Fruit fly (Drosophila melanogaster): ENCODE measurements around the gene CG12746.

Gene CG12746

dm6 chr3R:5517002-5517875, 47.4 kb upstream of the CG12746 start, which contains the start of gene Itpr (continued):
- no peak for TF ChIP-seq dan (GFP tag; IDR thresholded peaks at IDR 0.05)
- no peak for TF ChIP-seq az2 (GFP tag; optimal IDR thresholded peaks at IDR 0.05)
- TF ChIP-seq Dip2 (GFP tag; IDR thresholded peaks at IDR 0.05): no peak
- no peak for TF ChIP-seq CG6813 (GFP tag; optimal IDR thresholded peaks at IDR 0.05)
- no peak for TF ChIP-seq Xrp1 (GFP tag; IDR thresholded peaks at IDR 0.05)
- TF ChIP-seq CG4282 (GFP tag; optimal IDR thresholded peaks at IDR 0.05): no peak
- no peak for TF ChIP-seq CG8944 (GFP tag; optimal IDR thresholded peaks at IDR 0.05)
- no peak for TF ChIP-seq gem (tag; optimal IDR thresholded peaks at IDR 0.05)
- no peak for TF ChIP-seq pum (GFP tag; optimal IDR thresholded peaks at IDR 0.05)
- no peak for TF ChIP-seq CG4404 (GFP tag; IDR thresholded peaks at IDR 0.05)
- TF ChIP-seq CG9215 (GFP tag; IDR thresholded peaks at IDR 0.05): no peak
- peak; percentile 69 for TF ChIP-seq CG9797 (GFP tag; optimal IDR thresholded peaks at IDR 0.05)
- TF ChIP-seq Vsx1 (GFP tag; optimal IDR thresholded peaks at IDR 0.05): no peak
- no peak for TF ChIP-seq CG13296 (GFP tag; optimal IDR thresholded peaks at IDR 0.05)
- no peak for TF ChIP-seq CG6683 (GFP tag; optimal IDR thresholded peaks at IDR 0.05)
- no peak; the same call in 1 of the 2 replicates for TF ChIP-seq tna (GFP tag; IDR thresholded peaks at IDR 0.05; ENCODE audit: partially characterized antibody)
- no peak for TF ChIP-seq Mad (GFP tag; optimal IDR thresholded peaks at IDR 0.05)
- TF ChIP-seq br (optimal IDR thresholded peaks at IDR 0.05): no peak
- no peak for TF ChIP-seq Atf6 (GFP tag; IDR thresholded peaks at IDR 0.05)
- TF ChIP-seq CG11398 (GFP tag; optimal IDR thresholded peaks at IDR 0.05): no peak
- TF ChIP-seq NK7.1 (GFP tag; optimal IDR thresholded peaks at IDR 0.05): no peak
- TF ChIP-seq sisA (GFP tag; IDR thresholded peaks at IDR 0.05): no peak
- peak; percentile 92 for TF ChIP-seq chinmo (GFP tag; IDR thresholded peaks at IDR 0.05; ENCODE audit: partially characterized antibody)
- peak; percentile 22 for TF ChIP-seq lab (GFP tag; optimal IDR thresholded peaks at IDR 0.05)
- TF ChIP-seq CG9876 (GFP tag; optimal IDR thresholded peaks at IDR 0.05): no peak
- TF ChIP-seq CG16815 (GFP tag; optimal IDR thresholded peaks at IDR 0.05): no peak
- TF ChIP-seq gcm2 (GFP tag; optimal IDR thresholded peaks at IDR 0.05): no peak
- no peak for TF ChIP-seq CG5245 (GFP tag; optimal IDR thresholded peaks at IDR 0.05)
- no peak for TF ChIP-seq CG17612 (GFP tag; IDR thresholded peaks at IDR 0.05)
- peak; percentile 9 to 38 for TF ChIP-seq Trl (optimal IDR thresholded peaks at IDR 0.05)
- no peak for TF ChIP-seq Trl (GFP tag; optimal IDR thresholded peaks at IDR 0.05)
- TF ChIP-seq kay (GFP tag; optimal IDR thresholded peaks at IDR 0.05): peak; percentile 55
- no peak for TF ChIP-seq gt (GFP tag; IDR thresholded peaks at IDR 0.05)
- TF ChIP-seq CG34376 (GFP tag; optimal IDR thresholded peaks at IDR 0.05): peak; percentile 15
- peak; percentile 68; the same call in 1 of the 2 replicates for TF ChIP-seq rib (GFP tag; IDR thresholded peaks at IDR 0.05)
- TF ChIP-seq HLHmδ (GFP tag; optimal IDR thresholded peaks at IDR 0.05): peak; percentile 55
- peak; percentile 57 for TF ChIP-seq sug (tag; optimal IDR thresholded peaks at IDR 0.05)
- peak; percentile 33 for TF ChIP-seq YL-1 (GFP tag; optimal IDR thresholded peaks at IDR 0.05)
- no peak for TF ChIP-seq Doc3 (GFP tag; IDR thresholded peaks at IDR 0.05; ENCODE audit: partially characterized antibody)
- TF ChIP-seq odd (GFP tag; optimal IDR thresholded peaks at IDR 0.05): peak; percentile 9
- TF ChIP-seq seq (GFP tag; IDR thresholded peaks at IDR 0.05): no peak
- no peak for TF ChIP-seq lbe (GFP tag; optimal IDR thresholded peaks at IDR 0.05)
- peak; percentile 86 for TF ChIP-seq Med (GFP tag)
- TF ChIP-seq CG4820 (GFP tag; optimal IDR thresholded peaks at IDR 0.05): no peak
- TF ChIP-seq Dek (tag; optimal IDR thresholded peaks at IDR 0.05): no peak
- no peak for TF ChIP-seq CG8924 (tag; optimal IDR thresholded peaks at IDR 0.05)
- no peak for TF ChIP-seq Ravus (GFP tag; IDR thresholded peaks at IDR 0.05)
- TF ChIP-seq CG12744 (GFP tag; optimal IDR thresholded peaks at IDR 0.05): no peak
- peak; percentile 73 for TF ChIP-seq cwo (GFP tag; optimal IDR thresholded peaks at IDR 0.05)
- no peak for TF ChIP-seq fru (optimal IDR thresholded peaks at IDR 0.05)
- no peak for TF ChIP-seq eyg (GFP tag; optimal IDR thresholded peaks at IDR 0.05)

Data from whole organism, embryonic.